Worm (Caenorhabditis elegans) whole organism, L4 larva: ENCODE results near the gene Y55F3AM.13.

Experiments
- F10B5.3 ChIP-seq: sonication (generic microtip); optimal IDR thresholded peaks from 2 replicates; lab custom pipeline; 2016; ENCODE audit warnings: mild to moderate bottlenecking, missing genetic modification characterization, missing compliant biosample characterization
- aly-2 ChIP-seq: sonication (generic microtip); optimal IDR thresholded peaks from 2 replicates; lab custom pipeline; 2018; ENCODE audit warnings: missing biosample characterization, missing genetic modification characterization
- ama-1 ChIP-seq: fragments of 150-350 bp; optimal IDR thresholded peaks from 2 replicates; lab custom pipeline; 2014; ENCODE audit warnings: inconsistent platforms, mixed read lengths
- ces-1 ChIP-seq: fragments of 150-350 bp; sonication (generic microtip); optimal IDR thresholded peaks from 4 replicates; lab custom pipeline; 2014; ENCODE audit warnings: missing biosample characterization, missing genetic modification reagents, missing genetic modification characterization
- dpl-1 ChIP-seq: fragments of 150-350 bp; optimal IDR thresholded peaks from 2 replicates; lab custom pipeline; 2014; ENCODE audit warnings: missing biosample characterization, missing genetic modification reagents, missing genetic modification characterization
- egl-27 ChIP-seq: sonication (generic microtip); optimal IDR thresholded peaks from 3 replicates; lab custom pipeline; 2017; ENCODE audit warnings: missing biosample characterization, missing genetic modification reagents, missing genetic modification characterization
- jun-1 ChIP-seq: fragments of 150-350 bp; optimal IDR thresholded peaks from 2 replicates; lab custom pipeline; 2014; ENCODE audit warnings: missing biosample characterization, missing genetic modification reagents, missing genetic modification characterization
- nhr-111 ChIP-seq: fragments of 200-800 bp; sonication (Bioruptor generic); optimal IDR thresholded peaks from 2 replicates; lab custom pipeline; 2018; ENCODE audit warnings: mild to moderate bottlenecking, missing genetic modification characterization, missing compliant biosample characterization
- nhr-42 ChIP-seq: fragments of 200-800 bp; sonication (Bioruptor generic); IDR thresholded peaks from 2 replicates; pipeline ENCODE4 v1.3.6; 2022; ENCODE audit warnings: missing genetic modification characterization, missing compliant biosample characterization
- pha-4 ChIP-seq, 2 experiments: fragments of 150-350 bp in 1 of 2; fragments of 200-800 bp in 1 of 2; sonication (Bioruptor generic) in 1 of 2; IDR thresholded peaks in 1 of 2; optimal IDR thresholded peaks in 1 of 2; 2 replicates each; pipeline versions ENCODE4 v1.3.6 to Lab custom; 2014 to 2022; ENCODE audit warnings: missing genetic modification characterization in 2 of 2, missing genetic modification reagents in 2 of 2, missing biosample characterization in 1 of 2, missing compliant biosample characterization in 1 of 2
- sdz-12 ChIP-seq: fragments of 200-800 bp; sonication (Bioruptor generic); optimal IDR thresholded peaks from 2 replicates; lab custom pipeline; 2018; ENCODE audit warnings: mild to moderate bottlenecking, missing genetic modification characterization, missing compliant biosample characterization

ce11 chrIV:1075484-1075883 is 19.4 kb upstream of the Y55F3AM.13 start:
- TF ChIP-seq ama-1 (lab: Kevin White, UChicago) (no peak), jun-1 (tag; lab: Kevin White, UChicago) (no peak), F10B5.3 (tag; lab: Kevin White, UChicago) (no peak), ces-1 (GFP tag; lab: Kevin White, UChicago) (no peak), aly-2 (tag; lab: Kevin White, UChicago) (no peak), dpl-1 (GFP tag; lab: Kevin White, UChicago) (no peak), nhr-111 (no peak), nhr-42 (GFP tag; lab: Robert Waterston, UW) (no peak), sdz-12 (no peak), egl-27 (no peak), pha-4 (GFP tag; IDR thresholded peaks at IDR 0.05; lab: Robert Waterston, UW) (no peak), pha-4 (tag; optimal IDR thresholded peaks at IDR 0.05; lab: Kevin White, UChicago) (no peak)
